Fruit fly (Drosophila melanogaster): ENCODE data around the gene CG9733.

CG9733 gene

DNA sequence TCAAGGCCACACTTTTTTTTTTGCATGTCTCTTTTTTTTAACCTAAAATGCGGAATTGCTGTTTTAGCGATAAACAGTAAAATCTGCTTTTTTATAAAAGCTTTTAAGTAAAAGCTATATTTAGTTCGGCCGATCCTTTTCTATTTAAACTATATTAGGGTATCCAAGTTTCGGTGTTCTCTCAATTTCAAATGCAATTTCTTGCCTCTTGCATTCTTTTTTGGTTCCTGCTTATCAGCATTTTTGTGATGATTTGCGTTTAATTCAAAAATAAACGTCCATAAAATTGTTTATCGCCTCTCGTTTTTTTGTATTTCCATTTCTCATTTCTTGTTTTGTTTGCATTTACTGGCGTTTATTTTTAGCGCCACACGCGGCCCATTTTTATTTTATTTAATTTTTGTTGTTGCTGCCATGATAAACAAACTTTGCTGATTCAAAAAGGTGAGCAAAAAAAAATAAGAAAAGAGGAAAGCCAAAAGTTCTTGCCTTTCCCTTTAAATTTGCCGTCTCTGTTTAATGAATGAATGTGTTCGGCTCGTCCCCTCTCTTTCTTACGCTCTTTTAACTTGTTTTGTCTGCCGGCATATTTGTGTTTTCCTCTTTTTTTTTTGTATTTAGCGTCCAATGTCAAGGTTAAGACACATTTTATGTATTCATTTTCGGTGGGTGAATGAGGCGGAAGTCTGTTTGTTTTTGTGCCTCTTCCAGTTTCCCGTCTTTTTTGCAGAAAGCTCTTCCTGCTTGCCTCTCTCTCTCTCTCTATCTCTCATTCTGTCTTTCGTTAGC lies 35.0 kb upstream of the CG9733 start:
- peak; percentile 88 for TF ChIP-seq CG17801 (GFP tag; optimal IDR thresholded peaks at IDR 0.05; ENCODE audit: partially characterized antibody)

DNA sequence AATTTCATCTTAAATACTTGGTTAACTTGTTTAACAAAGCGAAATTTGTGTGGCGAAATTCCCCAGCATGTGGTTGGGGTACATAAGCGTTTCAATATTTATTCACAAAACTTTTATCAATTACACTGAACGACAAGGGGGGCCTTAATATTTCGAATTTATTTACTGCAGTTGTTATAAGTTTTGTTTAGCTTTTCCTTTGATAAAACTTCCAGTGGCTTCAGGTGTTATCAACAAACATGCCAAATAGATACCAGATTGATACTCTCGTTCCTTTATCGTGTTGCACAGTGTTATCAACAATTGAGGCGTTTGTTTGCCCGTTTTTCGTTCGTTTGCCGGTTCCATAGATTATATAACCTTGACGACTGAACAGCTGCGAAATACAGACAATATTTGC lies 33.8 kb upstream of the CG9733 start:
- TF ChIP-seq CG17801 (GFP tag; optimal IDR thresholded peaks at IDR 0.05; ENCODE audit: partially characterized antibody) = peak; percentile 38

- peak; percentile 11 for TF ChIP-seq CG17801 (GFP tag; optimal IDR thresholded peaks at IDR 0.05; ENCODE audit: partially characterized antibody)
Observed at dm6 chr3R:30277700-30278099, 31.2 kb upstream of the CG9733 start, which contains the start of gene heca. heca (plus strand) TSS chr3R:30277932.

- peak; percentile 43 for TF ChIP-seq CG17801 (GFP tag; optimal IDR thresholded peaks at IDR 0.05; ENCODE audit: partially characterized antibody)
Observed at dm6 chr3R:30276482-30277282, 30.2 kb upstream of the CG9733 start.

dm6 chr3R:30275970-30276369 lies 29.5 kb upstream of the CG9733 start:
- TF ChIP-seq CG17801 (GFP tag; optimal IDR thresholded peaks at IDR 0.05; ENCODE audit: partially characterized antibody) = no peak

DNA sequence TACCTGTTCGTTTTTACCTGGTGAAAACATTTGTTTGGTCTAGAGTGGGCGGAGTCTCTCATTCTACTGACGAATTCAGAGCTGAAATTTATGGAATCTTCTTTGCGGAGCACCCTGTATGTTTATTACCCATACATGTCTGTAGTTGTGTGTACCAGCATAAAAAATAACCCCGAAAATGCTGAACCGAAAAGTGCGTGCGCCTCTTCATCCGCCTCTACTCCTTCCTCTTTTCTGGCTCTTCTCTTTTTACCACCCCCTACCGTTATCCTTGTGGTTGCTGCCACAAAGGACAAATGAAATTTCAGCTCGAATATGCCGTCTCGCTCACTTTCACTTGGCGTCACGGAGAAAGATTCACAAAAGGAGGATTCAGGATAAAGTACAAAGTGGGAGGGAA lies 27.4 kb upstream of the CG9733 start:
- no peak for TF ChIP-seq CG17801 (GFP tag; optimal IDR thresholded peaks at IDR 0.05; ENCODE audit: partially characterized antibody)

- TF ChIP-seq CG17801 (GFP tag; optimal IDR thresholded peaks at IDR 0.05; ENCODE audit: partially characterized antibody) = no peak
Observed at dm6 chr3R:30272858-30273379, 26.4 kb upstream of the CG9733 start.

- TF ChIP-seq CG17801 (GFP tag; optimal IDR thresholded peaks at IDR 0.05; ENCODE audit: partially characterized antibody) = no peak
Observed at dm6 chr3R:30272176-30272857, 25.8 kb upstream of the CG9733 start.

dm6 chr3R:30271120-30271467 lies 24.6 kb upstream of the CG9733 start:
- no peak for TF ChIP-seq CG17801 (GFP tag; optimal IDR thresholded peaks at IDR 0.05; ENCODE audit: partially characterized antibody)

DNA sequence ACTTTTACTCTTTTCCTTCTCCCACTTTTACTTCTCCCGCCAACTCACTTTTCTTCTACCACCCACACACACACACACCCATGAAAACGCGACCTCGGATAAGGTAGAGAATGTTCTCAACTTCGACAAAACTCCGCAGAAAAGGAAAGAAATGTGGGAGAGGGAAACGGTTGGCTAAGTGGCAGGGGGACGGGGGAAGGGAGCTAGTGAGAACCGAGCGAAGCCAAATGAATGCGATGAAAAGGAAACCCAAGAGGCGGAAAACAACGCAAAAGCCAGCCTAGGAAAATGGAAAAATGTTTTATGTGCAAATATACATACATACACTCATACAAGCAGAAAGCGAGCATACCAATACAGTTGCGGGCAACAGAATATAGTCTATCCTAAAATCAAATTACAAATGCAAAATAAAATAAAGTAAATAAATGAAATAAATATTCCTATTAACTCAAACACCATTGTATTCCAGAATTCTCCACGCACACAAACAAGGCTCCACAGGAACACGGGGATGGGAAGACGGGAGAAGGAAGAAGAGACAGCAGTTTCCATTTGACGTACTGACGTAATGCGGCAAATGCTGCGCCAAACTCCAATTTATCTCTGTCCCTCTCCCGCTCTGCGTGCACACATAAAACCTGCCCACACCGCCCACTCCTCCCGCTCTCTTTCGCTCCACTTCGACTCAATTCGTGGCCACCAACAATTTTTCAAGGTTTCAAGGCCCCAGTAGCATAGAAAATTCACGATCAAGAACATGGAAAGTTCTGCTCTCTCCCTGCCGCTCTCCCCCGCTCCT lies 24.0 kb upstream of the CG9733 start:
- no peak for TF ChIP-seq CG17801 (GFP tag; optimal IDR thresholded peaks at IDR 0.05; ENCODE audit: partially characterized antibody)

dm6 chr3R:30268733-30269132 lies 22.2 kb upstream of the CG9733 start:
- no peak for TF ChIP-seq CG17801 (GFP tag; optimal IDR thresholded peaks at IDR 0.05; ENCODE audit: partially characterized antibody)

DNA sequence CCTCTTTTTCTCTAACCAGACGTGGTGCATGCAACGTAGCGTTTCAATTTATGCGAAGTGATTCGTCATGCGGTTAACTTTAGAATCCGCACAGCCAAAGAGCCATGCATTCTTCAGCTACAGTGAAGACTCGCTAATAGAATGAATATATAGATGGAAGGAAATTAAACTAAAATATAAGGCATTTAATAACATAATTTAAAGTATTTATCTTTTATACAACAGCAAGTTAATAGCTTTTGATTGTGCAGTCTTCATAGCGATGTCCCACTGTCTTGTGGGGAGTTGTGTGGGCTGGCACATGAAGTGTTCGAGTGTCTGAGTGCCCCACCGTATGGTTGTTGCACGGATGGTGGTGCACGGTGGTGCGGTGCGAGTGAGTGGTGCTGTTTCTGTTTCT lies 18.9 kb upstream of the CG9733 start:
- TF ChIP-seq CG17801 (GFP tag; optimal IDR thresholded peaks at IDR 0.05; ENCODE audit: partially characterized antibody) = no peak

- no peak for TF ChIP-seq CG17801 (GFP tag; optimal IDR thresholded peaks at IDR 0.05; ENCODE audit: partially characterized antibody)
Observed at dm6 chr3R:30264671-30265282, 18.3 kb upstream of the CG9733 start.

- no peak for TF ChIP-seq CG17801 (GFP tag; optimal IDR thresholded peaks at IDR 0.05; ENCODE audit: partially characterized antibody)
Observed at dm6 chr3R:30263708-30264107, 17.2 kb upstream of the CG9733 start.

Data from ovary, adult (tissue).